Worm (Caenorhabditis elegans) whole organism, L4 larva: ENCODE results near the gene F54H12.5.
A peak's percentile ranks its signal among the peaks of the same experiment; 100 is the strongest.

Experiments used
- F37D6.2 ChIP-seq: sonication (generic microtip); optimal IDR thresholded peaks from 2 replicates; lab custom pipeline; 2016; ENCODE audit warnings: mild to moderate bottlenecking, missing genetic modification characterization, missing compliant biosample characterization
- T26A8.4 ChIP-seq: fragments of 200-800 bp; sonication (Bioruptor generic); IDR thresholded peaks from 2 replicates; pipeline ENCODE4 v1.3.6; 2022; ENCODE audit warnings: missing genetic modification characterization, missing compliant biosample characterization
- Y75B8A.6 ChIP-seq: fragments of 200-800 bp; sonication (Bioruptor generic); IDR thresholded peaks from 2 replicates; pipeline ENCODE4 v1.3.6; 2022; ENCODE audit warnings: missing genetic modification reagents, missing genetic modification characterization, missing compliant biosample characterization
- ZK337.2 ChIP-seq: fragments of 200-800 bp; sonication (Bioruptor generic); IDR thresholded peaks from 2 replicates; pipeline ENCODE4 v1.3.6; 2022; ENCODE audit warnings: missing genetic modification reagents, missing genetic modification characterization, missing compliant biosample characterization
- ama-1 ChIP-seq: fragments of 150-350 bp; optimal IDR thresholded peaks from 2 replicates; lab custom pipeline; 2014; ENCODE audit warnings: inconsistent platforms, mixed read lengths
- attf-4 ChIP-seq: sonication (generic microtip); optimal IDR thresholded peaks from 3 replicates; lab custom pipeline; 2017; ENCODE audit warnings: missing biosample characterization, missing genetic modification characterization
- ceh-20 ChIP-seq: fragments of 200-800 bp; sonication (Bioruptor generic); IDR thresholded peaks from 2 replicates; pipeline ENCODE4 v1.3.6; 2022; ENCODE audit warnings: missing genetic modification reagents, missing genetic modification characterization, missing compliant biosample characterization
- ceh-32 ChIP-seq: sonication (generic microtip); optimal IDR thresholded peaks from 2 replicates; lab custom pipeline; 2016; ENCODE audit warnings: mild to moderate bottlenecking, missing genetic modification characterization, missing compliant biosample characterization; ENCODE audit not compliant: poor library complexity
- ceh-82 ChIP-seq: sonication (generic microtip); optimal IDR thresholded peaks from 2 replicates; lab custom pipeline; 2017; ENCODE audit warnings: missing biosample characterization, missing genetic modification characterization
- cey-2 ChIP-seq: sonication (generic microtip); optimal IDR thresholded peaks from 3 replicates; lab custom pipeline; 2017; ENCODE audit warnings: missing genetic modification characterization, mild to moderate bottlenecking, missing compliant biosample characterization, antibody characterized with exemption, borderline replicate concordance; ENCODE audit not compliant: insufficient read depth
- dmd-8 ChIP-seq: fragments of 200-800 bp; sonication (Bioruptor generic); IDR thresholded peaks from 2 replicates; pipeline ENCODE4 v1.3.6; 2022; ENCODE audit warnings: missing genetic modification characterization, missing compliant biosample characterization
- duxl-1 ChIP-seq: sonication (generic microtip); optimal IDR thresholded peaks from 2 replicates; lab custom pipeline; 2016; ENCODE audit warnings: mild to moderate bottlenecking, missing genetic modification characterization, moderate library complexity, missing compliant biosample characterization; ENCODE audit not compliant: poor library complexity
- dve-1 ChIP-seq: sonication (generic microtip); optimal IDR thresholded peaks from 2 replicates; lab custom pipeline; 2017; ENCODE audit warnings: antibody characterized with exemption, mild to moderate bottlenecking, missing genetic modification characterization, missing compliant biosample characterization; ENCODE audit not compliant: insufficient read depth
- egl-43 ChIP-seq: fragments of 200-800 bp; sonication (Bioruptor generic); IDR thresholded peaks from 2 replicates; pipeline ENCODE4 v1.3.6; 2022; ENCODE audit warnings: missing genetic modification reagents, missing genetic modification characterization, missing compliant biosample characterization
- fkh-10 ChIP-seq: fragments of 150-350 bp; optimal IDR thresholded peaks from 2 replicates; lab custom pipeline; 2014; ENCODE audit warnings: missing biosample characterization, missing genetic modification reagents, missing genetic modification characterization
- fos-1 ChIP-seq: fragments of 150-350 bp; optimal IDR thresholded peaks from 2 replicates; lab custom pipeline; 2014; ENCODE audit warnings: missing biosample characterization, missing genetic modification characterization
- hif-1 ChIP-seq, 2 experiments: sonication (generic microtip); optimal IDR thresholded peaks; 2 replicates each; lab custom pipeline; 2016 to 2017; ENCODE audit warnings: missing compliant biosample characterization in 2 of 2, missing genetic modification characterization in 2 of 2, missing genetic modification reagents in 2 of 2, missing genotype in 2 of 2, mild to moderate bottlenecking in 1 of 2
- hlh-11 ChIP-seq: fragments of 200-800 bp; sonication (Bioruptor generic); optimal IDR thresholded peaks from 2 replicates; lab custom pipeline; 2018; ENCODE audit warnings: mild to moderate bottlenecking, missing genetic modification characterization, missing compliant biosample characterization
- hlh-30 ChIP-seq: sonication (generic microtip); optimal IDR thresholded peaks from 2 replicates; lab custom pipeline; 2017; ENCODE audit warnings: antibody characterized with exemption, mild to moderate bottlenecking, missing genetic modification characterization, missing compliant biosample characterization; ENCODE audit not compliant: insufficient read depth
- jun-1 ChIP-seq: fragments of 150-350 bp; optimal IDR thresholded peaks from 2 replicates; lab custom pipeline; 2014; ENCODE audit warnings: missing biosample characterization, missing genetic modification reagents, missing genetic modification characterization
- lin-1 ChIP-seq: fragments of 200-800 bp; sonication (Bioruptor generic); IDR thresholded peaks from 2 replicates; pipeline ENCODE4 v1.3.6; 2022; ENCODE audit warnings: missing genetic modification reagents, missing genetic modification characterization, missing compliant biosample characterization
- lin-13 ChIP-seq: fragments of 150-350 bp; optimal IDR thresholded peaks from 2 replicates; lab custom pipeline; 2014; ENCODE audit warnings: missing biosample characterization, missing genetic modification reagents, missing genetic modification characterization
- lin-38 ChIP-seq: fragments of 200-800 bp; sonication (Bioruptor generic); IDR thresholded peaks from 2 replicates; pipeline ENCODE4 v1.3.6; 2022; ENCODE audit warnings: missing genetic modification reagents, missing genetic modification characterization, missing compliant biosample characterization
- lir-3 ChIP-seq: sonication (generic microtip); optimal IDR thresholded peaks from 2 replicates; lab custom pipeline; 2016; ENCODE audit warnings: mild to moderate bottlenecking, missing genetic modification characterization, missing compliant biosample characterization
- lsy-2 ChIP-seq, 2 experiments: fragments of 150-350 bp in 1 of 2; sonication (generic microtip) in 1 of 2; optimal IDR thresholded peaks; 2 replicates each; lab custom pipeline; 2014 to 2017; ENCODE audit warnings: missing biosample characterization in 2 of 2, missing genetic modification characterization in 2 of 2
- mdl-1 ChIP-seq, 2 experiments: fragments of 150-350 bp in 1 of 2; sonication (generic microtip) in 1 of 2; optimal IDR thresholded peaks; 2 replicates each; lab custom pipeline; 2014 to 2017; ENCODE audit warnings: missing biosample characterization in 2 of 2, missing genetic modification characterization in 2 of 2
- mdt-29 ChIP-seq: fragments of 200-800 bp; sonication (Bioruptor generic); IDR thresholded peaks from 2 replicates; pipeline ENCODE4 v1.3.6; 2022; ENCODE audit warnings: missing genetic modification reagents, missing genetic modification characterization, missing compliant biosample characterization
- mep-1 ChIP-seq: fragments of 150-350 bp; sonication (generic microtip); optimal IDR thresholded peaks from 3 replicates; lab custom pipeline; 2014; ENCODE audit warnings: missing biosample characterization, missing genetic modification characterization
- mes-2 ChIP-seq: sonication (generic microtip); optimal IDR thresholded peaks from 2 replicates; lab custom pipeline; 2016; ENCODE audit warnings: missing genotype, mild to moderate bottlenecking, missing genetic modification characterization, missing compliant biosample characterization; ENCODE audit not compliant: poor library complexity, severe bottlenecking
- mxl-3 ChIP-seq: fragments of 200-800 bp; sonication (Bioruptor generic); optimal IDR thresholded peaks from 2 replicates; lab custom pipeline; 2018; ENCODE audit warnings: mild to moderate bottlenecking, missing genetic modification characterization, missing compliant biosample characterization
- nhr-102 ChIP-seq: sonication (generic microtip); optimal IDR thresholded peaks from 2 replicates; lab custom pipeline; 2016; ENCODE audit warnings: mild to moderate bottlenecking, missing genetic modification characterization, moderate library complexity, missing compliant biosample characterization
- nhr-11 ChIP-seq: fragments of 150-350 bp; optimal IDR thresholded peaks from 2 replicates; lab custom pipeline; 2014; ENCODE audit warnings: missing biosample characterization, missing genetic modification characterization
- nhr-111 ChIP-seq: fragments of 200-800 bp; sonication (Bioruptor generic); optimal IDR thresholded peaks from 2 replicates; lab custom pipeline; 2018; ENCODE audit warnings: mild to moderate bottlenecking, missing genetic modification characterization, missing compliant biosample characterization
- nhr-28 ChIP-seq: fragments of 150-350 bp; optimal IDR thresholded peaks from 2 replicates; lab custom pipeline; 2014; ENCODE audit warnings: missing biosample characterization, missing genetic modification characterization
- nhr-41 ChIP-seq: fragments of 200-800 bp; sonication (Bioruptor generic); IDR thresholded peaks from 2 replicates; pipeline ENCODE4 v1.3.6; 2022; ENCODE audit warnings: missing genetic modification reagents, missing genetic modification characterization, missing compliant biosample characterization
- nhr-42 ChIP-seq: fragments of 200-800 bp; sonication (Bioruptor generic); IDR thresholded peaks from 2 replicates; pipeline ENCODE4 v1.3.6; 2022; ENCODE audit warnings: missing genetic modification characterization, missing compliant biosample characterization
- nhr-76 ChIP-seq: fragments of 150-350 bp; optimal IDR thresholded peaks from 2 replicates; lab custom pipeline; 2014; ENCODE audit warnings: missing biosample characterization, missing genetic modification characterization
- pha-4 ChIP-seq, 2 experiments: fragments of 150-350 bp in 1 of 2; fragments of 200-800 bp in 1 of 2; sonication (Bioruptor generic) in 1 of 2; IDR thresholded peaks in 1 of 2; optimal IDR thresholded peaks in 1 of 2; 2 replicates each; pipeline versions ENCODE4 v1.3.6 to Lab custom; 2014 to 2022; ENCODE audit warnings: missing genetic modification characterization in 2 of 2, missing genetic modification reagents in 2 of 2, missing biosample characterization in 1 of 2, missing compliant biosample characterization in 1 of 2
- php-3 ChIP-seq: fragments of 200-800 bp; sonication (Bioruptor generic); IDR thresholded peaks from 2 replicates; pipeline ENCODE4 v1.3.6; 2022; ENCODE audit warnings: missing genetic modification reagents, missing genetic modification characterization, missing compliant biosample characterization
- saeg-2 ChIP-seq: fragments of 200-800 bp; sonication (Bioruptor generic); IDR thresholded peaks from 2 replicates; pipeline ENCODE4 v1.3.6; 2022; ENCODE audit warnings: missing genetic modification reagents, missing genetic modification characterization, missing compliant biosample characterization
- set-16 ChIP-seq: fragments of 200-800 bp; sonication (Bioruptor generic); IDR thresholded peaks from 2 replicates; pipeline ENCODE4 v1.3.6; 2022; ENCODE audit warnings: missing genetic modification reagents, missing genetic modification characterization, missing compliant biosample characterization
- snpc-4 ChIP-seq: fragments of 150-350 bp; optimal IDR thresholded peaks from 2 replicates; lab custom pipeline; 2014; ENCODE audit warnings: missing biosample characterization, missing genetic modification characterization
- tag-97 ChIP-seq: fragments of 200-800 bp; sonication (Bioruptor generic); IDR thresholded peaks from 2 replicates; pipeline ENCODE4 v1.3.6; 2022; ENCODE audit warnings: missing genetic modification characterization, missing compliant biosample characterization
- unc-130 ChIP-seq: sonication (generic microtip); optimal IDR thresholded peaks from 2 replicates; lab custom pipeline; 2016; ENCODE audit warnings: missing genetic modification reagents, missing genetic modification characterization, missing compliant biosample characterization
- vab-7 ChIP-seq: fragments of 200-800 bp; sonication (Bioruptor generic); IDR thresholded peaks from 2 replicates; pipeline ENCODE4 v1.3.6; 2022; ENCODE audit warnings: missing genetic modification reagents, missing genetic modification characterization, missing compliant biosample characterization

Gene F54H12.5

ce11 chrIII:7978289-7978688 is 6.3 kb upstream of the F54H12.5 start (continued):
- 0 out of 2 replicates have a peak, but pooled peaks have one; percentile 38 for TF ChIP-seq dmd-8 (GFP tag; lab: Robert Waterston, UW)
- no peak for TF ChIP-seq fos-1 (tag; lab: Kevin White, UChicago)
- TF ChIP-seq ceh-82: no peak
- TF ChIP-seq nhr-41 (GFP tag; lab: Robert Waterston, UW): no peak
- TF ChIP-seq jun-1: no peak
- TF ChIP-seq F37D6.2 (tag; lab: Kevin White, UChicago): no peak
- TF ChIP-seq lin-13 (GFP tag; lab: Kevin White, UChicago): no peak
- TF ChIP-seq tag-97 (GFP tag; lab: Robert Waterston, UW): no peak
- TF ChIP-seq snpc-4: no peak
- TF ChIP-seq hif-1 (tag; optimal IDR thresholded peaks at IDR 0.05; lab: Kevin White, UChicago): no peak
- TF ChIP-seq set-16: no peak
- no peak for TF ChIP-seq nhr-76 (tag; lab: Kevin White, UChicago)
- TF ChIP-seq nhr-111: no peak
- TF ChIP-seq lir-3 (tag; lab: Kevin White, UChicago): no peak
- no peak for TF ChIP-seq nhr-28
- TF ChIP-seq hlh-30 (tag; lab: Kevin White, UChicago): peak; percentile 0
- no peak for TF ChIP-seq cey-2 (tag; lab: Kevin White, UChicago)
- TF ChIP-seq fkh-10: no peak
- TF ChIP-seq Y75B8A.6 (GFP tag; lab: Robert Waterston, UW): no peak
- TF ChIP-seq ceh-20: peak; percentile 31; the same call in 1 of the 2 replicates
- 0 out of 2 replicates have a peak, but pooled peaks have one; percentile 48 for TF ChIP-seq vab-7 (GFP tag; lab: Robert Waterston, UW)

- TF ChIP-seq mxl-3: no peak
- TF ChIP-seq attf-4: no peak
- no peak for TF ChIP-seq lin-1 (GFP tag; lab: Robert Waterston, UW)
- no peak for TF ChIP-seq mdl-1 (tag; optimal IDR thresholded peaks at IDR 0.05; lab: Kevin White, UChicago)
- TF ChIP-seq ceh-32 (tag; lab: Kevin White, UChicago): no peak
- no peak for TF ChIP-seq lin-38 (GFP tag; lab: Robert Waterston, UW)
- no peak for TF ChIP-seq nhr-111
- no peak for TF ChIP-seq pha-4 (GFP tag; IDR thresholded peaks at IDR 0.05; lab: Robert Waterston, UW)
- no peak for TF ChIP-seq pha-4 (tag; optimal IDR thresholded peaks at IDR 0.05; lab: Kevin White, UChicago)
- TF ChIP-seq fkh-10: no peak
These were observed 5.8 kb upstream of the F54H12.5 start, which contains the start of gene C06G4.4 for ce11 chrIII:7977777-7978176. TSS of gene C06G4.4 (minus strand) at chrIII:7977812.

ce11 chrIII:7977224-7977623 is 5.3 kb upstream of the F54H12.5 start:
- TF ChIP-seq unc-130 (GFP tag; lab: Kevin White, UChicago) (no peak), lin-38 (GFP tag; lab: Robert Waterston, UW) (peak; percentile 44; the same call in 1 of the 2 replicates), mep-1 (tag; lab: Kevin White, UChicago) (peak; percentile 1), egl-43 (GFP tag; lab: Robert Waterston, UW) (peak; percentile 51; the same call in 1 of the 2 replicates), php-3 (GFP tag; lab: Robert Waterston, UW) (0 out of 2 replicates have a peak, but pooled peaks have one; percentile 29), T26A8.4 (GFP tag; lab: Robert Waterston, UW) (0 out of 2 replicates have a peak, but pooled peaks have one; percentile 29), ama-1 (lab: Kevin White, UChicago) (peak; percentile 89), lsy-2 (tag; optimal IDR thresholded peaks at IDR 0.05; lab: Kevin White, UChicago) (peak; percentile 25 to 63), dmd-8 (GFP tag; lab: Robert Waterston, UW) (0 out of 2 replicates have a peak, but pooled peaks have one; percentile 39), dve-1 (tag; lab: Kevin White, UChicago) (peak; percentile 19), ZK337.2 (GFP tag; lab: Robert Waterston, UW) (no peak), nhr-41 (GFP tag; lab: Robert Waterston, UW) (no peak), nhr-11 (no peak), hlh-11 (tag; lab: Kevin White, UChicago) (peak; percentile 39), vab-7 (GFP tag; lab: Robert Waterston, UW) (0 out of 2 replicates have a peak, but pooled peaks have one; percentile 23), duxl-1 (tag; lab: Kevin White, UChicago) (peak; percentile 83), mes-2 (tag; lab: Kevin White, UChicago) (peak; percentile 29), Y75B8A.6 (GFP tag; lab: Robert Waterston, UW) (0 out of 2 replicates have a peak, but pooled peaks have one; percentile 53), saeg-2 (GFP tag; lab: Robert Waterston, UW) (0 out of 2 replicates have a peak, but pooled peaks have one; percentile 19), nhr-42 (GFP tag; lab: Robert Waterston, UW) (peak; percentile 67; the same call in 1 of the 2 replicates), nhr-102 (tag; lab: Kevin White, UChicago) (peak; percentile 71), mdt-29 (GFP tag; lab: Robert Waterston, UW) (0 out of 2 replicates have a peak, but pooled peaks have one; percentile 12), hif-1 (tag; optimal IDR thresholded peaks at IDR 0.05; lab: Kevin White, UChicago) (peak in 1 of 2 experiments; percentile 7), lin-1 (GFP tag; lab: Robert Waterston, UW) (no peak)
